Fruit fly (Drosophila melanogaster) whole organism, adult: ENCODE data around the gene FMRFaR.
A peak's percentile ranks its signal among the peaks of the same experiment; 100 is the strongest.

Experiments
- CG11617 ChIP-seq: fragments of 200-800 bp; sonication (Bioruptor generic); optimal IDR thresholded peaks from 2 replicates; lab custom pipeline; 2017; ENCODE audit warnings: mild to moderate bottlenecking, missing biosample characterization, missing genetic modification reagents, missing genetic modification characterization
- CG12768 ChIP-seq: fragments of 200-800 bp; sonication (Bioruptor generic); optimal IDR thresholded peaks from 2 replicates; lab custom pipeline; 2017; ENCODE audit warnings: missing biosample characterization, missing genetic modification characterization, mild to moderate bottlenecking, moderate library complexity, missing genetic modification reagents
- CG14711 ChIP-seq: fragments of 200-800 bp; sonication (Bioruptor generic); optimal IDR thresholded peaks from 2 replicates; lab custom pipeline; 2018; ENCODE audit warnings: missing biosample characterization, mild to moderate bottlenecking, missing genetic modification characterization, moderate library complexity
- CG1620 ChIP-seq: fragments of 200-800 bp; sonication (Bioruptor generic); optimal IDR thresholded peaks from 2 replicates; lab custom pipeline; 2016; ENCODE audit warnings: missing biosample characterization, missing genetic modification characterization
- CG33017 ChIP-seq: fragments of 200-800 bp; sonication (Bioruptor generic); optimal IDR thresholded peaks from 2 replicates; lab custom pipeline; 2018; ENCODE audit warnings: missing biosample characterization, mild to moderate bottlenecking, missing genetic modification characterization, moderate library complexity
- CG5204 ChIP-seq: fragments of 200-800 bp; sonication (Bioruptor generic); optimal IDR thresholded peaks from 2 replicates; lab custom pipeline; 2016; ENCODE audit warnings: missing biosample characterization, missing genetic modification characterization
- CG7045 ChIP-seq: fragments of 200-800 bp; sonication (Bioruptor generic); optimal IDR thresholded peaks from 2 replicates; lab custom pipeline; 2017; ENCODE audit warnings: missing biosample characterization, mild to moderate bottlenecking, missing genetic modification characterization
- CG7101 ChIP-seq: fragments of 200-800 bp; sonication (Bioruptor generic); optimal IDR thresholded peaks from 2 replicates; lab custom pipeline; 2018; ENCODE audit warnings: missing biosample characterization, mild to moderate bottlenecking, missing genetic modification characterization, moderate library complexity
- Clk ChIP-seq: fragments of 200-800 bp; sonication (Bioruptor generic); optimal IDR thresholded peaks from 2 replicates; lab custom pipeline; 2017; ENCODE audit warnings: missing biosample characterization, missing genetic modification characterization
- Crg-1 ChIP-seq: fragments of 200-800 bp; sonication (Bioruptor generic); optimal IDR thresholded peaks from 2 replicates; lab custom pipeline; 2016; ENCODE audit warnings: missing biosample characterization, missing genetic modification characterization
- Hr96 ChIP-seq: fragments of 200-800 bp; sonication (Bioruptor generic); optimal IDR thresholded peaks from 2 replicates; lab custom pipeline; 2016; ENCODE audit warnings: missing biosample characterization, missing genetic modification characterization
- Mnt ChIP-seq: fragments of 200-800 bp; sonication (Bioruptor generic); optimal IDR thresholded peaks from 2 replicates; lab custom pipeline; 2016; ENCODE audit warnings: missing biosample characterization, mild to moderate bottlenecking, missing genetic modification characterization
- bab1 ChIP-seq: fragments of 200-800 bp; sonication (Bioruptor generic); optimal IDR thresholded peaks from 3 replicates; lab custom pipeline; 2019; ENCODE audit warnings: missing biosample characterization, mild to moderate bottlenecking, missing genetic modification characterization, moderate library complexity
- cic ChIP-seq: fragments of 200-800 bp; sonication (Bioruptor generic); optimal IDR thresholded peaks from 2 replicates; lab custom pipeline; 2017; ENCODE audit warnings: missing biosample characterization, mild to moderate bottlenecking, missing genetic modification characterization, moderate library complexity
- cnc ChIP-seq, 2 experiments: fragments of >200 bp; optimal IDR thresholded peaks; 2 replicates each; lab custom pipeline; 2017
- kay ChIP-seq: fragments of 200-800 bp; sonication (Bioruptor generic); peaks from one replicate; lab custom pipeline; 2016; ENCODE audit warnings: missing biosample characterization, missing genetic modification characterization, borderline replicate concordance
- ovo ChIP-seq: fragments of 200-800 bp; sonication (Bioruptor generic); optimal IDR thresholded peaks from 2 replicates; lab custom pipeline; 2016; ENCODE audit warnings: missing biosample characterization, missing genetic modification characterization
- pad ChIP-seq: fragments of 200-800 bp; sonication (Bioruptor generic); optimal IDR thresholded peaks from 3 replicates; lab custom pipeline; 2017; ENCODE audit warnings: missing biosample characterization, missing genetic modification characterization, mild to moderate bottlenecking, moderate library complexity, missing genetic modification reagents
- tj ChIP-seq: fragments of 200-800 bp; sonication (Bioruptor generic); optimal IDR thresholded peaks from 3 replicates; lab custom pipeline; 2017; ENCODE audit warnings: missing biosample characterization, mild to moderate bottlenecking, missing genetic modification characterization, moderate library complexity
- toe ChIP-seq: fragments of 200-800 bp; sonication (Bioruptor generic); optimal IDR thresholded peaks from 2 replicates; lab custom pipeline; 2016; ENCODE audit warnings: missing biosample characterization, missing genetic modification characterization

Gene FMRFaR

DNA sequence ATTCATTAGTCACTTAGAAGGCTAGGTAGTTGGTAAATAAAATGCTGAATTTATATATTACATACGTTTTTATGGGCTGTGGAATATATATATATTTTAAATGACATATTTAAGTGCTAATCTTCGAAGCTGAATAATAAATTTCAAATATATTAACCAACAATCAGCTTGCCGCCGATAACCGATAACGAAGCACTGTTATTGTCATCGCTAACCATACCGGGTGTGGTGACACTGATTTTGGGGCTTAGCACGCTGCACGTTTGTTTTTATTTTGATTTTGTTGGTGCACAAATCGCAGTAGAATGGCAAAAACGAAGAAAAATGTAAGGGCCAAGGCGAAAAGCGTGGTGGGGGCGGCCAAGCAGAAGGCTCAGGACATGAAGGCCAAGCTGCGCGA, 53.3 kb downstream of the FMRFaR start, which contains the start of gene CG16753:
Gene CG16753, plus strand, starts transcription at position 229 of the 400 bp plus-strand sequence.
- TF ChIP-seq Mnt (peak; percentile 59), tj (GFP tag; lab: Kevin White, UChicago) (no peak), bab1 (peak; percentile 31)

DNA sequence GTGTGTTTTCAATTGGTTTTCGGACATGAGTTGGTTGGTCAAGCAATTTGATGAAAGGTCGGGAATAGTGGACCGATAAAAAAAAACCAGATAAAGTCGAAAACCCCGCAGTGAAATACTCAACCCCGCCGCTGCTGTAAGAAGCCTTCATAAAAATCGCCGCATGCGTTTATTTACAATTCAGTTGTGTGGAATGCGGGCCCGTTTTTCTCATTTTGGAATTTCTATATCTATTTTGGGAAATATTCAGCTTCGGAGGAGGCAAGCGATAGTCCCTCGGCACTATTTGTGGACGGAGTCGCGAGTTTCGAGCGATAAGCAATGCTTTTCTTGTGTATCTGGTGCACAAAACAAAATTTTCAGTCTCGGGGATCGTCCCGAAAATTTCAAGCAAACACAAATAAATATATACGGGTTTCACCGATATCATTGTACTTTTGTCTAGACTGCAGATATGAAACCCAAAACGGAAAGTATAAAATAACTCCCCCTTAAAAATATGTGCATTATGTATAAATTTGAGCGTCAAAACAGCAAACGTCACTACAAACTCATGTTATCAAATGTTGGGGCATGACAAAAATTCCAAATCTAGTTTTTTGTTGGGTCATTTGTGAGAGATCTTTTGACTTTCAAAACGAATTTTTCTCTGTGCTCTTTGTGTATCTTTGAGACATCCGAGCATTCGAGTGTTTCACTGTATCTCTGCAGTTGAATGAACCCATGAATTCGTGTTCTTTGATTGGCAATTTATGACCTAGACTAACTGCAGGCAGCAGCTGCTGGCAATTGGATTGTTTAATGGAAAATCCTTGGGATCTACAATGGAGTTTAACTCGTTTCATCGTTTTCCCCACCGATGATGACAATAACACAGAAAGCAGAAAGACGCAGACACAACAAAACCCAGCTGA, 57.7 kb downstream of the FMRFaR start:
- TF ChIP-seq bab1 (no peak), tj (GFP tag; lab: Kevin White, UChicago) (peak; percentile 74)

DNA sequence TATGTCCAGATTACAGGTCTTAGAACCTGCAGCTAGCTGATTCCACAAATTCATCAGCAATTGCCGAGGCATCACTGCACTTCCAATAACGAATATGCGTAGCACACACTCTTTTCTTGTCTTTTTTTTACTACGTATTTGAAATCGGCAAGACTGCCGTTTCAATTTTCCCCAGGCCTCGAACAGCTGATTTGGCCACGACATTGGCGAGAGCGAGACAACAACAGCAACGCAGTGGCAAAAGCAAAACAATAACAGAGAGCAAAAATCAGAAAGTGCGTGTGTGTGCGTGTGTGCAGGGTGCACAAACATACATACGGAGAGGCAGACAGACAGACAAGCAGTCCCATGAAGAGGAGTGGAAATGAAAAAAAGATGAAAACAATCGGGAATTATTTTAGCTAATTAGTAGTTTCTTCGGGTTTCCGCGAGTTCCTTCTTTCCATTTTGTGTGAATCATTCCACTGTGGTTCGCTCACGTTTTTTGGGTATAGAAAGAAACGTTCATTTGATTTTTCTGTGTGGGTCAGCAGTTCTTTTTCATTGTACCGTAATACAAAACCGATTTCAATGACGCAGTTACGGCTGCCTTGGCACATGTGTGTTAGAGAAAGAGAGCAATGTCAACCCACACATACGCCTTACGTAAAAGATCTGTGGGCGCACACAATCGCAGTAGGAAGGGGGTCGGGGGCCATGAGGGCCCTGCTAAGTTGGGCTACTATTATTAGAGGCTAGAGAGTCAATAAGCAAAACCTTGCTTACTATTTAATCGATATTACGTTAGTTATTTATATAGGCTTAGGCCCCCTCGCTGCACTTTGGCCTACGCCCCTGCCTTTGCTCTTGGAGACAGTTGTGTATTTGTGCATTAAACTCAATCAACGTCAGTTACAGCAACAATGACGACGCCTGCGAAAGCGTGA, 58.8 kb downstream of the FMRFaR start:
- TF ChIP-seq bab1 = peak; percentile 99
- TF ChIP-seq cnc (optimal IDR thresholded peaks at IDR 0.05; lab: Kevin White, UChicago) = no peak
- TF ChIP-seq tj (GFP tag; lab: Kevin White, UChicago) = peak; percentile 98
- peak; percentile 100 for TF ChIP-seq Clk (GFP tag; lab: Kevin White, UChicago)
- TF ChIP-seq CG14711 (tag; lab: Kevin White, UChicago) = peak; percentile 98
- peak; percentile 98 for TF ChIP-seq pad (GFP tag; lab: Kevin White, UChicago)
- peak; percentile 100 for TF ChIP-seq Crg-1 (GFP tag; lab: Kevin White, UChicago)
- peak; percentile 95 for TF ChIP-seq cic (GFP tag; lab: Kevin White, UChicago)
- TF ChIP-seq CG1620 (GFP tag; lab: Kevin White, UChicago) = peak; percentile 100
- peak; percentile 100 for TF ChIP-seq CG11617 (GFP tag; lab: Kevin White, UChicago)
- no peak for TF ChIP-seq CG5204 (GFP tag; lab: Kevin White, UChicago)
- peak; percentile 100 for TF ChIP-seq CG7045 (GFP tag; lab: Kevin White, UChicago)
- TF ChIP-seq Mnt = peak; percentile 99
- TF ChIP-seq kay (GFP tag; lab: Kevin White, UChicago) = peak; percentile 100
- peak; percentile 100 for TF ChIP-seq CG12768 (GFP tag; lab: Kevin White, UChicago)
- TF ChIP-seq Hr96 (GFP tag; lab: Kevin White, UChicago) = peak; percentile 100
- TF ChIP-seq ovo = peak; percentile 98
- peak; percentile 99 for TF ChIP-seq CG33017 (tag; lab: Kevin White, UChicago)
- peak; percentile 100 for TF ChIP-seq CG7101
- TF ChIP-seq toe (GFP tag; lab: Kevin White, UChicago) = peak; percentile 100

DNA sequence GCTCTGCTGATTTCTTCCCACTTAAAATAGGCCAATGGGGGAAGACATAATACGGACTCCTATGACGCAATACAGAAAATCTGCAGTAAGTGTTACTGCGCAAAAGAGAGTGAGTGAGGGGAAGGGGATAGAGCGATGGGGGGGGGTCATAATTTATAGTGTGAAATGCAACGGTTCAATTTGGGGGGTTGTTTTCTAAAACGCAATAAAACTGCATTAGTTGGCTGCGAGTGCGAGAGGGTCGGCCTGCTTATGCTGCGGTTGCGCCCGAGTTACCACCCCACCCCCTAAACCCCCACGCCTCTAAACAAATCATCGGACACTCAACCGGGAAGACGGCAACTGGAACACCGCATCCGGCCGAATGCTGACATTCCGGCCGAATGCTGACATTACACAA, 59.6 kb downstream of the FMRFaR start:
- TF ChIP-seq pad (GFP tag; lab: Kevin White, UChicago) = peak; percentile 93
